Worm (Caenorhabditis elegans): ENCODE data around the gene F59F5.3.

The F59F5.3 gene

DNA sequence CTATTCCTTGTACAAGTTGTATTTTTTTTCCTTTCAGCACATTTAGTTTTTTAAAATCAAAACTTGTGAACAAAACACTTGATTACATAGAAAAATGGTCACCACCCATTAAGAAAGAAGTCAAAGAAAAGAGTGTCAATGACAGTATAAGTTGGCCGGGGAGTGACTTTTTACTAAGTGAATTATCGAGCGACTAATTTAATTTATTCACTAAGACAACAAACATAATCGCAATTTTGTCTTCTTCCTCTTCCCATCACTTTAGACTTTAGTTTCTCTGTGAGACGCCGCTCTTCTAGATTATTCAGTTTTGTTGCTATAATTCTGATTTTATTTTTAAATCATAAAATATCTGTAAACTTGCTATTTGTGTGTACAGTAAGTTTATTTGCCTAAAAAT, 28.2 kb downstream of the F59F5.3 start:
- TF ChIP-seq snpc-4 (tag; optimal IDR thresholded peaks at IDR 0.05) = no peak

DNA sequence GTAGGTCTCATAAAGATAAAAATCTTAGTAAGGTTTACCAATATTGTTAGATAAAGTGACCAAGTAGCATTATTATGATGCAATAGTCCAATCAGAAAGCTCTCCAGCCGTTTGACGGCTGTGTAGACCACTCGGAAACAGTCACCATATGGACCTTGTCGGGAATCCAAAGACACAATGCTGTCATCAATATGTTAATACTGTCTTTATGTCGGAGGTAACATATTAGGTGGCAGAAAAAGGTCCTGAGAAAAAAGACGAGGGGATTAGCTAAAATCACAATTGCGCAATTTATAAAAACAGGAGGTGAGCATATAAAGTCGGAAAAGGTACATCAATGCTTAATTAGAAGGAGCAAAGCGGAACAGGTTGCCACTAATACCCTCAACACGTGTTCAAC, 34.2 kb downstream of the F59F5.3 start:
- no peak for TF ChIP-seq lin-39 (tag; optimal IDR thresholded peaks at IDR 0.05)

DNA sequence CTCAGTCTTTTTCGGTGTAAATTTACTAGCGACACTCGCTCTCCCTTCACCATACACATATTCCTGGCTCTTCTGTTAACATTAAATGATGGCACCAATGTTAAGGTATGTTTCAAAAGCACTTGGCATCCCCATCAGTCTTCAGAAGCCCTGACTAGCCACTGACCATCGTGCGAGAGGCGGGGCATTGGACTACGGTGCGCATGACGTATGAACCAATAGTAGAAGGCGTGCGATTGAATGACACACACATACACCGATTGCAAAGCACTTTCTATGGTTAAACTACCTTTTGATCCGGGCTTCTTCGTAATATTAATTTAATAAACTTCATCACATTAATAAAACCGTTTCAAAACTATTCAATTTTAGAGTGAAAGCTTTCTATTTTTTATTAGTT, 37.0 kb downstream of the F59F5.3 start:
- TF ChIP-seq lsy-2 (tag; optimal IDR thresholded peaks at IDR 0.05) = peak in 1 of 2 experiments; percentile 42
- TF ChIP-seq nhr-21 (tag; optimal IDR thresholded peaks at IDR 0.05) = no peak

DNA sequence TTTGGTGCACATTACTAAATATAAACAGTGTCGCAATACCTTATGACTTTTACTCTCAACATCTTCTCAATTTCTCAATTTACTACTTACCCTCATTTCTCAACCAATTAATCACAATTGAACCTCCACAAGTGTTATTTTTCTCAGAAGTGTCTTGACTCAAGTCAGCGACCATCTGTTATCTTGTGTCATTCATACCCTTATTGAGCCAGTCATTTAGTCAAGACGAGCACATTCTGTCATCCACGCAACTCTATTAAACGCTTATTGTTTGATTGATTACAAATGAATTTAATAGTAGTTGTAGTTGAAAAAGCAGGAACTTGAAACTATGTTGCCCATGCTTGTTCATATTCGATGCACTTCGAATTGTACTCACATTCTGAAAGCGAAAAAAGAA, 38.8 kb downstream of the F59F5.3 start:
- TF ChIP-seq mdl-1 (tag; optimal IDR thresholded peaks at IDR 0.05) = no peak

DNA sequence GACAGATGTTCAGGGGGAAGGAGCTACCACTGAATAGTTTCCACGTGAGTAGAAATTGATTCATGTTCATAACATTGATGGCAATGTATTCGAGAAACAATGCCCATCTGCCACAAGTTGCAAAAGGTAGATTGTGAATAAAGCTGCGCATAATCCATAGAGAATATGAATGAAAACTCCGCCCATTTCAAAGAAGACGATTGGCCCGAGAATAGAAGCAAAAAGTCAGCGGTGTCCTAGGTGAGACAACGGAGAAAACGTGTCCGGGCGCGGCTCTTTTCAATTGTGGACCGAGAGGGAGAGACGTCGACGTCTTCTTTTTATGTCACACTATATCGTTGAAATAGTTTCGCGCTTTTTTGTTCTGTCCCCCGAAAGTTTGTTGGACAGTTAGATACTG, 42.6 kb downstream of the F59F5.3 start, which contains the start of gene vab-3:
Gene vab-3 (plus strand): TSS at position 301 of the 400 bp plus-strand sequence.
- TF ChIP-seq alr-1 (tag; optimal IDR thresholded peaks at IDR 0.05) (no peak), R02D3.7 (tag; optimal IDR thresholded peaks at IDR 0.05) (no peak), sma-9 (GFP tag; optimal IDR thresholded peaks at IDR 0.05) (no peak), sma-9 (tag; optimal IDR thresholded peaks at IDR 0.05) (no peak), nhr-21 (tag; optimal IDR thresholded peaks at IDR 0.05) (no peak), nhr-129 (tag; optimal IDR thresholded peaks at IDR 0.05) (no peak)

DNA sequence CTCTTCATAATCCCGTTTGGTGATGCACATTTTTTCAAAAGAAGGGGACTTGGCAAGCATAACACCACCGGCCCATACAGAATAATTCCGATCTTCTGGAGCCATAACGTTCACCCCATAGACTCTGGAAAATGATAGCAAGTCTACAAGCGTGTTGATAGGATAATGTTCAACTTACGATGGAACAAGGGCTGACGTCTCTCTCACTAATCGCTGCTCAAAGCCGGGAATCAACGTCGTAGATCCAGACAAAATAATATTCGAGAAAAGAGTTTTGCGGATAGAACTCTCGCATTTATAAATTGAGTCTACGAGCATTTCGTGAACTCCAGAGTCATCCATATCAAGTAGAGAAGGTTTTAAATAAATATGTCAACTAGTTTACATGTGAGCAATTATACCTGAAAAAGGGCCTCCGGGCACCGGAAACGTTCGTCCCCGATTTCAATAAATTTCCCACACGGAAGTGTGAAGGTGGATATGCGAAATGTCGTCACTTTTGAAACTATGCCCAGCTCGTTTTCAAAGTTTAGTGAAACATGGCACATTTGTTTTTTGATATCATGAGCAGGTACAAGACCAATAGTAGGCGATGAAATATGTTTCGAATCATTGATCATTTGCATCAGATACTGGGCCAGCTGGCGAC, 50.2 kb downstream of the F59F5.3 start:
- TF ChIP-seq egl-27 (tag; optimal IDR thresholded peaks at IDR 0.05) (no peak), ceh-16 (tag; optimal IDR thresholded peaks at IDR 0.05) (no peak), F13H6.1 (tag; optimal IDR thresholded peaks at IDR 0.05) (no peak), Y55F3AM.14 (GFP tag; optimal IDR thresholded peaks at IDR 0.05) (no peak), lin-39 (tag; optimal IDR thresholded peaks at IDR 0.05) (no peak), crh-2 (tag; optimal IDR thresholded peaks at IDR 0.05) (no peak), nhr-129 (tag; optimal IDR thresholded peaks at IDR 0.05) (no peak), unc-39 (tag; optimal IDR thresholded peaks at IDR 0.05) (no peak), ama-1 (optimal IDR thresholded peaks at IDR 0.05) (no peak)

DNA sequence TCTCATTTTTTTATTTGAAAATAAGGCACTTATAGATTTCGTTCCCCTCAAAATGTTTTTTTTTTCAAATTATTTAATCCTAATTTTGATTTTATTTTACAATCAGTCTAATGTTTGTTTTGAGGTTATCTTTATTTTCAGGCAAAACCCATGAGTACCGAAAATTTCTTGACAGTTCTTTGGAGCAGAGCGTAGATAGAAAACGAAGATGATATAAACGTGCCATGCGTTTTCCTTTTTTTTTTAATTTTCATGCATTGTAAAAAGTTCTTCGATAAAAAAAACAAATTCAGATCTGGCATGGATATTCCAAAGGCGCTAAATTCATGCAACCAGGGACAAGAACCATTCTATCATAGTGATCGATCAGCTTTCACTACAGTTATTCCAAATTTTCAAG, 51.2 kb downstream of the F59F5.3 start, which contains the start of gene C33D3.5:
Gene C33D3.5 (plus strand): TSS at position 301 of the 400 bp plus-strand sequence.
- TF ChIP-seq nhr-11 (tag; optimal IDR thresholded peaks at IDR 0.05) (no peak), F13H6.1 (tag; optimal IDR thresholded peaks at IDR 0.05) (no peak), mdl-1 (tag; optimal IDR thresholded peaks at IDR 0.05) (no peak), nhr-10 (tag; optimal IDR thresholded peaks at IDR 0.05) (no peak), zag-1 (tag; optimal IDR thresholded peaks at IDR 0.05) (no peak), unc-55 (GFP tag; optimal IDR thresholded peaks at IDR 0.05) (no peak), nhr-129 (tag; optimal IDR thresholded peaks at IDR 0.05) (no peak), skn-1 (tag; optimal IDR thresholded peaks at IDR 0.05) (no peak), alr-1 (tag; optimal IDR thresholded peaks at IDR 0.05) (no peak), lin-39 (tag; optimal IDR thresholded peaks at IDR 0.05) (no peak), nhr-21 (tag; optimal IDR thresholded peaks at IDR 0.05) (no peak), lsy-2 (tag; optimal IDR thresholded peaks at IDR 0.05) (no peak), lin-11 (tag; optimal IDR thresholded peaks at IDR 0.05) (no peak), nhr-12 (tag; optimal IDR thresholded peaks at IDR 0.05) (no peak), ama-1 (optimal IDR thresholded peaks at IDR 0.05) (no peak), gmeb-1 (tag; optimal IDR thresholded peaks at IDR 0.05) (no peak), ztf-1 (GFP tag; conservative IDR thresholded peaks at IDR 0.05) (no peak), mab-5 (tag; optimal IDR thresholded peaks at IDR 0.05) (no peak)

DNA sequence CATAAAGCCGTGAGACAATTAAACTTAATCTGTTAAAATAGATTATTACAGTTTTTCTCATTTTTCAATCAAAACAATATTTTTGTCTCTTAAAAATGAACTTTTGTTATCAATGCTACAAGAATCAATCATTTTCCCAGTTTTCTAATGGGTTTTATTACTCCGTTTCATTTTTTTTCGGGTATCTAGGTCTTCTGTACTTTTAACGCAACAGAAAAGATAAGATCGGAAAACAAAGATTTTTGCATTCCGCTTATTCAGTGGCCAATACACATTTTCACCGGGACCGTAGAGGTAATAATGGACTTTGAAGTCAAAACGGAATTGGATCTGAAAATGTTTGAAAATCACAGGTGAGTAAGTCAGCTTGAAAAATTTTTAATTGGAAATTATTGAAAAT, 53.5 kb downstream of the F59F5.3 start, which contains the start of gene C33D3.4:
Gene C33D3.4 (plus strand): TSS at position 301 of the 400 bp plus-strand sequence.
- TF ChIP-seq skn-1 (tag; optimal IDR thresholded peaks at IDR 0.05) (no peak), unc-39 (tag; optimal IDR thresholded peaks at IDR 0.05) (no peak), alr-1 (tag; optimal IDR thresholded peaks at IDR 0.05) (no peak), elt-1 (tag; optimal IDR thresholded peaks at IDR 0.05) (no peak), ztf-11 (tag; optimal IDR thresholded peaks at IDR 0.05) (no peak), C34F6.9 (tag; optimal IDR thresholded peaks at IDR 0.05) (no peak), nhr-77 (tag; optimal IDR thresholded peaks at IDR 0.05) (no peak), ceh-82 (tag; optimal IDR thresholded peaks at IDR 0.05) (no peak), sma-9 (GFP tag; optimal IDR thresholded peaks at IDR 0.05) (no peak), sma-9 (tag; optimal IDR thresholded peaks at IDR 0.05) (no peak)
